Worm (Caenorhabditis elegans) whole organism, young adult: ENCODE results near the gene fbxa-114.

Experiments used
- B0019.2 ChIP-seq: fragments of 200-800 bp; sonication (Bioruptor generic); conservative IDR thresholded peaks from 2 replicates; pipeline ENCODE4 v1.3.6; 2022; ENCODE audit warnings: missing genetic modification reagents, missing genetic modification characterization, missing compliant biosample characterization
- B0261.1 ChIP-seq: sonication (generic microtip); optimal IDR thresholded peaks from 2 replicates; lab custom pipeline; 2016; ENCODE audit warnings: mild to moderate bottlenecking, missing genetic modification characterization, moderate library complexity, missing compliant biosample characterization
- B0336.3 ChIP-seq: fragments of 200-800 bp; sonication (Bioruptor generic); IDR thresholded peaks from 2 replicates; pipeline ENCODE4 v1.3.6; 2022; ENCODE audit warnings: missing genetic modification characterization, missing compliant biosample characterization
- D2030.7 ChIP-seq: fragments of 200-800 bp; sonication (Bioruptor generic); IDR thresholded peaks from 2 replicates; pipeline ENCODE4 v1.3.6; 2022; ENCODE audit warnings: missing genetic modification reagents, missing genetic modification characterization, missing compliant biosample characterization
- F39B2.1 ChIP-seq: fragments of 200-800 bp; sonication (Bioruptor generic); IDR thresholded peaks from 2 replicates; pipeline ENCODE4 v1.3.6; 2022; ENCODE audit warnings: missing genetic modification reagents, missing genetic modification characterization, missing compliant biosample characterization
- F52B5.7 ChIP-seq: sonication (generic microtip); optimal IDR thresholded peaks from 2 replicates; lab custom pipeline; 2016; ENCODE audit warnings: mild to moderate bottlenecking, missing genetic modification characterization, missing compliant biosample characterization
- T26A5.8 ChIP-seq: sonication (generic microtip); optimal IDR thresholded peaks from 2 replicates; lab custom pipeline; 2016; ENCODE audit warnings: missing genetic modification characterization, missing compliant biosample characterization
- Y53G8AR.9 ChIP-seq: fragments of 200-800 bp; sonication (Bioruptor generic); conservative IDR thresholded peaks from 2 replicates; pipeline ENCODE4 v1.3.6; 2022; ENCODE audit warnings: missing genetic modification reagents, missing genetic modification characterization, missing compliant biosample characterization
- aptf-3 ChIP-seq: fragments of 200-800 bp; sonication (Bioruptor generic); IDR thresholded peaks from 2 replicates; pipeline ENCODE4 v1.3.6; 2022; ENCODE audit warnings: missing genetic modification characterization, missing compliant biosample characterization
- attf-5 ChIP-seq: fragments of 200-800 bp; sonication (Bioruptor generic); optimal IDR thresholded peaks from 2 replicates; lab custom pipeline; 2018; ENCODE audit warnings: mild to moderate bottlenecking, missing genetic modification characterization, missing compliant biosample characterization
- attf-6 ChIP-seq: fragments of 200-800 bp; sonication (Bioruptor generic); IDR thresholded peaks from 2 replicates; pipeline ENCODE4 v1.3.6; 2022; ENCODE audit warnings: missing genetic modification reagents, missing genetic modification characterization, missing compliant biosample characterization
- cebp-1 ChIP-seq, 2 experiments: fragments of 200-800 bp in 1 of 2; sonication (Bioruptor generic) in 1 of 2; sonication (generic microtip) in 1 of 2; IDR thresholded peaks in 1 of 2; optimal IDR thresholded peaks in 1 of 2; 2 replicates each; pipeline versions ENCODE4 v1.3.6 to Lab custom; 2017 to 2022; ENCODE audit warnings: missing compliant biosample characterization in 2 of 2, missing genetic modification characterization in 2 of 2, mild to moderate bottlenecking in 1 of 2, missing genetic modification reagents in 1 of 2, moderate library complexity in 1 of 2
- chd-7 ChIP-seq: sonication (generic microtip); optimal IDR thresholded peaks from 2 replicates; lab custom pipeline; 2016; ENCODE audit warnings: mild to moderate bottlenecking, missing genetic modification characterization, moderate library complexity, missing compliant biosample characterization
- dpl-1 ChIP-seq: fragments of 150-350 bp; optimal IDR thresholded peaks from 2 replicates; lab custom pipeline; 2014; ENCODE audit warnings: missing biosample characterization, missing genetic modification reagents, missing genetic modification characterization
- efl-1 ChIP-seq: fragments of 150-350 bp; optimal IDR thresholded peaks from 2 replicates; lab custom pipeline; 2014; ENCODE audit warnings: missing biosample characterization, missing genetic modification reagents, missing genetic modification characterization
- ekl-4 ChIP-seq: fragments of 200-800 bp; sonication (Bioruptor generic); IDR thresholded peaks from 2 replicates; pipeline ENCODE4 v1.3.6; 2022; ENCODE audit warnings: missing genetic modification reagents, missing genetic modification characterization, missing compliant biosample characterization
- gei-17 ChIP-seq: fragments of 200-800 bp; sonication (Bioruptor generic); optimal IDR thresholded peaks from 2 replicates; lab custom pipeline; 2018; ENCODE audit warnings: mild to moderate bottlenecking, missing genetic modification characterization, missing compliant biosample characterization
- him-1 ChIP-seq: sonication (generic microtip); optimal IDR thresholded peaks from 2 replicates; lab custom pipeline; 2016; ENCODE audit warnings: missing genotype, missing genetic modification reagents, missing genetic modification characterization, missing compliant biosample characterization
- hmg-1.2 ChIP-seq: fragments of 200-800 bp; sonication (Bioruptor generic); IDR thresholded peaks from 2 replicates; pipeline ENCODE4 v1.3.6; 2022; ENCODE audit warnings: missing genetic modification reagents, missing genetic modification characterization, missing compliant biosample characterization
- hsf-1 ChIP-seq: fragments of 200-800 bp; sonication (Bioruptor generic); IDR thresholded peaks from 2 replicates; pipeline ENCODE4 v1.3.6; 2022; ENCODE audit warnings: missing genetic modification reagents, missing genetic modification characterization, missing compliant biosample characterization
- lin-26 ChIP-seq: fragments of 200-800 bp; sonication (Bioruptor generic); IDR thresholded peaks from 2 replicates; pipeline ENCODE4 v1.3.6; 2022; ENCODE audit warnings: missing genetic modification reagents, missing genetic modification characterization, missing compliant biosample characterization
- lsy-27 ChIP-seq: sonication (generic microtip); optimal IDR thresholded peaks from 2 replicates; lab custom pipeline; 2017; ENCODE audit warnings: missing genetic modification characterization, mild to moderate bottlenecking, missing compliant biosample characterization, antibody characterized with exemption, missing genotype, borderline replicate concordance; ENCODE audit not compliant: insufficient read depth
- madf-6 ChIP-seq: fragments of 200-800 bp; sonication (Bioruptor generic); IDR thresholded peaks from 2 replicates; pipeline ENCODE4 v1.3.6; 2022; ENCODE audit warnings: missing genetic modification reagents, missing genetic modification characterization, missing compliant biosample characterization
- nfyb-1 ChIP-seq: fragments of 200-800 bp; sonication (Bioruptor generic); IDR thresholded peaks from 2 replicates; pipeline ENCODE4 v1.3.6; 2022; ENCODE audit warnings: missing genetic modification reagents, missing genetic modification characterization, missing compliant biosample characterization
- nhr-120 ChIP-seq: fragments of 200-800 bp; sonication (Bioruptor generic); IDR thresholded peaks from 2 replicates; pipeline ENCODE4 v1.3.6; 2022; ENCODE audit warnings: missing genetic modification characterization, missing compliant biosample characterization
- nhr-80 ChIP-seq: sonication (generic microtip); optimal IDR thresholded peaks from 2 replicates; lab custom pipeline; 2016; ENCODE audit warnings: missing genetic modification characterization, missing compliant biosample characterization
- pbrm-1 ChIP-seq: fragments of 200-800 bp; sonication (Bioruptor generic); IDR thresholded peaks from 2 replicates; pipeline ENCODE4 v1.3.6; 2022; ENCODE audit warnings: missing genetic modification reagents, missing genetic modification characterization, missing compliant biosample characterization
- pha-4 ChIP-seq: fragments of 150-350 bp; sonication (generic microtip); optimal IDR thresholded peaks from 2 replicates; lab custom pipeline; 2014; ENCODE audit warnings: missing biosample characterization, missing genetic modification reagents, missing genetic modification characterization
- rcor-1 ChIP-seq: fragments of 200-800 bp; sonication (Bioruptor generic); IDR thresholded peaks from 2 replicates; pipeline ENCODE4 v1.3.6; 2022; ENCODE audit warnings: missing genetic modification reagents, missing genetic modification characterization, missing compliant biosample characterization
- rpc-1 ChIP-seq, 2 experiments: fragments of 150-350 bp in 1 of 2; sonication (generic microtip) in 1 of 2; optimal IDR thresholded peaks; 2 replicates each; lab custom pipeline; 2014 to 2018; ENCODE audit warnings: missing biosample characterization in 1 of 2, missing genetic modification characterization in 1 of 2, missing genetic modification reagents in 1 of 2, missing genotype in 1 of 2
- sdz-38 ChIP-seq: sonication (generic microtip); optimal IDR thresholded peaks from 2 replicates; lab custom pipeline; 2016; ENCODE audit warnings: missing genotype, missing genetic modification characterization, missing compliant biosample characterization
- sea-2 ChIP-seq: fragments of 200-800 bp; sonication (Bioruptor generic); IDR thresholded peaks from 2 replicates; pipeline ENCODE4 v1.3.6; 2022; ENCODE audit warnings: missing genetic modification characterization, missing compliant biosample characterization
- tbp1 ChIP-seq: fragments of 200-800 bp; sonication (Bioruptor generic); optimal IDR thresholded peaks from 2 replicates; lab custom pipeline; 2018; ENCODE audit warnings: mild to moderate bottlenecking, missing genetic modification characterization, missing compliant biosample characterization
- ztf-25 ChIP-seq: fragments of 200-800 bp; sonication (Bioruptor generic); IDR thresholded peaks from 2 replicates; pipeline ENCODE4 v1.3.6; 2022; ENCODE audit warnings: missing genetic modification reagents, missing genetic modification characterization, missing compliant biosample characterization
- ztf-26 ChIP-seq: sonication (generic microtip); optimal IDR thresholded peaks from 2 replicates; lab custom pipeline; 2017; ENCODE audit warnings: missing genetic modification characterization, missing compliant biosample characterization
- ztf-3 ChIP-seq: fragments of 200-800 bp; sonication (Bioruptor generic); optimal IDR thresholded peaks from 2 replicates; lab custom pipeline; 2018; ENCODE audit warnings: mild to moderate bottlenecking, missing genetic modification characterization, missing compliant biosample characterization

The fbxa-114 gene

DNA sequence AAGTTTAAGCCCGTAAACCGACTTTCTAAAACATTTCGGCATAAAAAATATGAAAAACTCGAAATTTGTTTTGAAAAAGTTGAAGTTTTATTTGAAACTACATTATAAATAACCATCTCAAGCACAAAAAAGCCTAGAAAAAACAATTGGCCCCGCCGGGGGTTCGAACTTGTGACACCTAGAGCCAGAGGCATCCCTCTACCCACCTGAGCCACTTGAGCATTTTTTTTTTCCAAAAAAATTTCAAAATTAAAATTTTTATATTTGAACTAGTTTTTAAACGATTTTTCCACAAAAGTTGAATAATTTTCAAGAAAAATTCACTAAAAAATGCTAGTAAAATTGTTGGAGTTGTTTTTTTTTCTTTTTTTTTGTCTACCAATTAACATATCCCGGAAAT lies 22.3 kb downstream of the fbxa-114 start:
- no peak for TF ChIP-seq B0019.2 (GFP tag; lab: Robert Waterston, UW)
- TF ChIP-seq lsy-27 (tag; lab: Kevin White, UChicago) = no peak
- peak; percentile 63 for TF ChIP-seq tbp1 (GFP tag; lab: Kevin White, UChicago)
- TF ChIP-seq rpc-1 (optimal IDR thresholded peaks at IDR 0.05; lab: Kevin White, UChicago) = peak; percentile 15
- peak; percentile 60 for TF ChIP-seq rpc-1 (tag; optimal IDR thresholded peaks at IDR 0.05; lab: Kevin White, UChicago)
- TF ChIP-seq, all 124 proteins: peak for 2

DNA sequence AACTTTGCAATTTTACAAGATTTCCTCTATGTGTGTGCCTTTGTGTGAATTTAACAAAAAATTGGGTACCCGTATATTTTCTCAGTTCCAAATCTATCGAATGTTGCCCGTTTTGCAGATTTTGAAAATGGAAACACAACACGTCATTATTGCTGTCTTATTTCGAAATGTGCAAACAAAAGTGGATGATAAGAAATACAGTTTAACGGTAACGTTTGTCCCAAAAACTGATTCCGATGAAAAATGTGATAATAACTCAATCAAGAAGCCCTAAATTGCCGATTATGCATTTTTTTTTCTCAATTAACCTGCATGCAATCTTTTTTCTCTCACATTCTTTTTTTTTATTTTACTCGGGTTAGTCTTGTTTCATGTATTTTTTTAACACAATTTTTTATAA lies 23.9 kb downstream of the fbxa-114 start:
- no peak for TF ChIP-seq pha-4
- TF ChIP-seq cebp-1 (GFP tag; IDR thresholded peaks at IDR 0.05; lab: Robert Waterston, UW) = no peak
- peak; percentile 50 for TF ChIP-seq cebp-1 (tag; optimal IDR thresholded peaks at IDR 0.05; lab: Kevin White, UChicago)
- peak; percentile 65 for TF ChIP-seq nhr-80
- TF ChIP-seq, all 124 proteins: peak for 2

DNA sequence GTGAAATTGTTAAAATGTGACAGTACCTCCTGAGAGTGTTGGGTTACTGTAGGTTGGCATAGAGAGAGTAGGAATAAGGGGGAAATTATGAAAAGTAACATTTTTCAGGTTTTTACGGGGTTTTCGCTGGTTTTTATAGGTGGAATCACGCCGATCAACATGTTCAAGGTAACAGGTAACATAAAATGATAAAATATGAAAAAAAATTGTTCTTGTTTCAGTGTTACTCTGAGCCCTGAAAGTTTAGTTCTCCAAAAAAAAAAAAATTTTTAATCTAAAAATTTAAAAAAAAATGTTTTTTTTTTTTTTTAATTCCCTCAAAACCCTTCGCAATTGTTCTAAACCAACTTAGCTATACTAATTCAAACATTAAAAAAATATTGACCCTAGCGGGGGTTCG lies 32.3 kb downstream of the fbxa-114 start, which contains the start of gene Y113G7B.15:
TSS of gene Y113G7B.15 (minus strand) at position 101 of the 400 bp plus-strand sequence.
- TF ChIP-seq ztf-26 (tag; lab: Kevin White, UChicago) (no peak), T26A5.8 (tag; lab: Kevin White, UChicago) (no peak), B0019.2 (GFP tag; lab: Robert Waterston, UW) (no peak)

DNA sequence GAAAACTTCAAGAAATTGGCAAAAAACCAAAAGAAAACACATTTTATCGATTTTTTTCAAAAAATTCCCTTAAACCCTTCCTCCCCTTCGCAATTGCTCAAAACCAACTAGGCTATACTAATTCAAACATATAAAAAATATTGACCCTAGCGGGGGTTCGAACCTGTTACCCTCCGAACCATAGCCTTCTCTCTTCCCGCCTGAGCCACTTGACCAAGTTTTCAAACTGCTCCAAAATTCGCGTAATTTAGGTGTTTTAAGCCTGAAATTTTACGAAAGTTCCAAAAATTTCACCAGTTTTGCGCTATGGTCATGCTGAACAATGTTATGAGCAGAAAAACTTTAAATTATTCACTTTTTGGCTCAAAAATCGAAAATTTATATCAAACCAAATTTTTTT lies 33.0 kb downstream of the fbxa-114 start:
- TF ChIP-seq B0336.3 (GFP tag; lab: Robert Waterston, UW) (peak; percentile 44; the same call in 1 of the 2 replicates), dpl-1 (GFP tag; lab: Kevin White, UChicago) (no peak), chd-7 (tag; lab: Kevin White, UChicago) (peak; percentile 57), nhr-120 (GFP tag; lab: Robert Waterston, UW) (0 out of 2 replicates have a peak, but pooled peaks have one; percentile 14), ekl-4 (GFP tag; lab: Robert Waterston, UW) (0 out of 2 replicates have a peak, but pooled peaks have one; percentile 37), ztf-3 (no peak), gei-17 (GFP tag; lab: Kevin White, UChicago) (no peak), lin-26 (GFP tag; lab: Robert Waterston, UW) (peak; percentile 42; the same call in 1 of the 2 replicates), ztf-25 (0 out of 2 replicates have a peak, but pooled peaks have one; percentile 5), madf-6 (peak; percentile 34; the same call in 1 of the 2 replicates), sdz-38 (tag; lab: Kevin White, UChicago) (no peak), rcor-1 (GFP tag; lab: Robert Waterston, UW) (no peak), attf-5 (GFP tag; lab: Kevin White, UChicago) (peak; percentile 7), sea-2 (GFP tag; lab: Robert Waterston, UW) (no peak), F52B5.7 (peak; percentile 4), efl-1 (GFP tag; lab: Kevin White, UChicago) (no peak), B0261.1 (tag; lab: Kevin White, UChicago) (peak; percentile 27), B0019.2 (GFP tag; lab: Robert Waterston, UW) (no peak), hsf-1 (GFP tag; lab: Robert Waterston, UW) (no peak), Y53G8AR.9 (peak; percentile 45; the same call in 1 of the 2 replicates), aptf-3 (GFP tag; lab: Robert Waterston, UW) (0 out of 2 replicates have a peak, but pooled peaks have one; percentile 33), attf-6 (GFP tag; lab: Robert Waterston, UW) (0 out of 2 replicates have a peak, but pooled peaks have one; percentile 37), pbrm-1 (GFP tag; lab: Robert Waterston, UW) (0 out of 2 replicates have a peak, but pooled peaks have one; percentile 14), hmg-1.2 (GFP tag; lab: Robert Waterston, UW) (no peak), nfyb-1 (peak; percentile 50), rpc-1 (optimal IDR thresholded peaks at IDR 0.05; lab: Kevin White, UChicago) (no peak), rpc-1 (tag; optimal IDR thresholded peaks at IDR 0.05; lab: Kevin White, UChicago) (peak; percentile 51), him-1 (tag; lab: Kevin White, UChicago) (peak; percentile 3), F39B2.1 (GFP tag; lab: Robert Waterston, UW) (peak; percentile 63; the same call in 1 of the 2 replicates), D2030.7 (GFP tag; lab: Robert Waterston, UW) (0 out of 2 replicates have a peak, but pooled peaks have one; percentile 8), tbp1 (GFP tag; lab: Kevin White, UChicago) (peak; percentile 65), cebp-1 (GFP tag; IDR thresholded peaks at IDR 0.05; lab: Robert Waterston, UW) (no peak), cebp-1 (tag; optimal IDR thresholded peaks at IDR 0.05; lab: Kevin White, UChicago) (peak; percentile 21)
